Worm (Caenorhabditis elegans) whole organism, L2 larva: Measurements from ENCODE around the gene F57B1.5.

Experiments used
- C34F6.9 ChIP-seq: fragments of 150-350 bp; optimal IDR thresholded peaks from 2 replicates; lab custom pipeline; 2014; ENCODE audit warnings: missing biosample characterization, missing genetic modification characterization
- F13H6.1 ChIP-seq: sonication (generic microtip); optimal IDR thresholded peaks from 2 replicates; lab custom pipeline; 2016; ENCODE audit warnings: missing genetic modification characterization, missing compliant biosample characterization
- R02D3.7 ChIP-seq: fragments of 150-350 bp; optimal IDR thresholded peaks from 2 replicates; lab custom pipeline; 2014; ENCODE audit warnings: missing biosample characterization, missing genetic modification characterization
- Y55F3AM.14 ChIP-seq: fragments of 200-800 bp; sonication (Bioruptor generic); optimal IDR thresholded peaks from 2 replicates; lab custom pipeline; 2018; ENCODE audit warnings: mild to moderate bottlenecking, missing genetic modification characterization, missing compliant biosample characterization
- ZK546.5 ChIP-seq: sonication (generic microtip); optimal IDR thresholded peaks from 2 replicates; lab custom pipeline; 2017; ENCODE audit warnings: missing biosample characterization, missing genetic modification characterization
- alr-1 ChIP-seq: fragments of 150-350 bp; optimal IDR thresholded peaks from 2 replicates; lab custom pipeline; 2014; ENCODE audit warnings: missing biosample characterization, missing genetic modification characterization
- aly-2 ChIP-seq: fragments of 150-350 bp; optimal IDR thresholded peaks from 2 replicates; lab custom pipeline; 2014; ENCODE audit warnings: missing biosample characterization, missing genetic modification characterization
- ama-1 ChIP-seq: fragments of 150-350 bp; optimal IDR thresholded peaks from 2 replicates; lab custom pipeline; 2018; ENCODE audit warnings: inconsistent platforms
- blmp-1 ChIP-seq: sonication (generic microtip); optimal IDR thresholded peaks from 2 replicates; lab custom pipeline; 2017; ENCODE audit warnings: missing genetic modification characterization, mild to moderate bottlenecking, missing compliant biosample characterization, antibody characterized with exemption, moderate library complexity; ENCODE audit not compliant: insufficient read depth
- ceh-16 ChIP-seq: fragments of 150-350 bp; optimal IDR thresholded peaks from 2 replicates; lab custom pipeline; 2014; ENCODE audit warnings: missing biosample characterization, missing genetic modification characterization
- ceh-82 ChIP-seq: fragments of 150-350 bp; optimal IDR thresholded peaks from 2 replicates; lab custom pipeline; 2014; ENCODE audit warnings: missing biosample characterization, missing genetic modification characterization
- crh-2 ChIP-seq: sonication (generic microtip); optimal IDR thresholded peaks from 2 replicates; lab custom pipeline; 2017; ENCODE audit warnings: missing biosample characterization, missing genetic modification characterization
- dmd-4 ChIP-seq: sonication (generic microtip); optimal IDR thresholded peaks from 2 replicates; lab custom pipeline; 2017; ENCODE audit warnings: missing biosample characterization, missing genetic modification characterization
- egl-27 ChIP-seq: sonication (generic microtip); optimal IDR thresholded peaks from 3 replicates; lab custom pipeline; 2017; ENCODE audit warnings: missing biosample characterization, missing genetic modification reagents, missing genetic modification characterization
- elt-1 ChIP-seq: fragments of 150-350 bp; optimal IDR thresholded peaks from 2 replicates; lab custom pipeline; 2014; ENCODE audit warnings: missing biosample characterization, missing genetic modification characterization
- elt-3 ChIP-seq: sonication (generic microtip); optimal IDR thresholded peaks from 2 replicates; lab custom pipeline; 2017; ENCODE audit warnings: missing biosample characterization, missing genetic modification characterization
- fos-1 ChIP-seq: fragments of 150-350 bp; optimal IDR thresholded peaks from 2 replicates; lab custom pipeline; 2014; ENCODE audit warnings: missing biosample characterization, missing genetic modification characterization
- gmeb-1 ChIP-seq: fragments of 150-350 bp; optimal IDR thresholded peaks from 2 replicates; lab custom pipeline; 2014; ENCODE audit warnings: missing biosample characterization, missing genetic modification characterization
- lin-11 ChIP-seq: fragments of 150-350 bp; sonication (generic microtip); optimal IDR thresholded peaks from 2 replicates; lab custom pipeline; 2014; ENCODE audit warnings: missing biosample characterization, missing genetic modification characterization, inconsistent platforms, mixed read lengths
- lsy-2 ChIP-seq, 2 experiments: fragments of 150-350 bp in 1 of 2; sonication (generic microtip) in 1 of 2; optimal IDR thresholded peaks; 2 replicates each; lab custom pipeline; 2014 to 2017; ENCODE audit warnings: missing biosample characterization in 2 of 2, missing genetic modification characterization in 2 of 2
- mab-5 ChIP-seq: fragments of 150-350 bp; optimal IDR thresholded peaks from 2 replicates; lab custom pipeline; 2014; ENCODE audit warnings: missing biosample characterization, missing genetic modification characterization
- mdl-1 ChIP-seq, 2 experiments: fragments of 150-350 bp in 1 of 2; sonication (generic microtip) in 1 of 2; optimal IDR thresholded peaks; 2 replicates each; lab custom pipeline; 2017; ENCODE audit warnings: missing biosample characterization in 2 of 2, missing genetic modification characterization in 2 of 2
- nhr-10 ChIP-seq: sonication (generic microtip); optimal IDR thresholded peaks from 2 replicates; lab custom pipeline; 2017; ENCODE audit warnings: missing biosample characterization, missing genetic modification characterization
- nhr-11 ChIP-seq: fragments of 150-350 bp; optimal IDR thresholded peaks from 2 replicates; lab custom pipeline; 2014; ENCODE audit warnings: missing biosample characterization, missing genetic modification characterization
- nhr-129 ChIP-seq: fragments of 150-350 bp; optimal IDR thresholded peaks from 2 replicates; lab custom pipeline; 2014; ENCODE audit warnings: missing biosample characterization, missing genetic modification characterization
- nhr-23 ChIP-seq: fragments of 150-350 bp; optimal IDR thresholded peaks from 2 replicates; lab custom pipeline; 2014; ENCODE audit warnings: missing biosample characterization, missing genetic modification reagents, missing genetic modification characterization
- nhr-25 ChIP-seq: fragments of 150-350 bp; sonication (generic microtip); optimal IDR thresholded peaks from 3 replicates; lab custom pipeline; 2014; ENCODE audit warnings: missing biosample characterization, missing genetic modification characterization
- nhr-6 ChIP-seq: fragments of 150-350 bp; optimal IDR thresholded peaks from 2 replicates; lab custom pipeline; 2014; ENCODE audit warnings: missing biosample characterization, missing genetic modification characterization
- nhr-77 ChIP-seq: fragments of 150-350 bp; optimal IDR thresholded peaks from 2 replicates; lab custom pipeline; 2014; ENCODE audit warnings: missing biosample characterization, missing genetic modification characterization
- sem-4 ChIP-seq: fragments of 150-350 bp; optimal IDR thresholded peaks from 2 replicates; lab custom pipeline; 2014; ENCODE audit warnings: missing biosample characterization, missing genetic modification reagents, missing genetic modification characterization
- skn-1 ChIP-seq: sonication (generic microtip); optimal IDR thresholded peaks from 2 replicates; lab custom pipeline; 2017; ENCODE audit warnings: missing biosample characterization, missing genetic modification characterization
- unc-55 ChIP-seq: fragments of 150-350 bp; sonication (generic microtip); optimal IDR thresholded peaks from 3 replicates; lab custom pipeline; 2014; ENCODE audit warnings: missing biosample characterization, missing genetic modification reagents, missing genetic modification characterization
- unc-62 ChIP-seq: fragments of 150-350 bp; optimal IDR thresholded peaks from 2 replicates; lab custom pipeline; 2014; ENCODE audit warnings: missing biosample characterization, missing genetic modification reagents, missing genetic modification characterization
- ztf-1 ChIP-seq: fragments of 200-800 bp; sonication (Bioruptor generic); conservative IDR thresholded peaks from 2 replicates; pipeline ENCODE4 v1.3.6; 2022; ENCODE audit warnings: missing genetic modification characterization, missing compliant biosample characterization
- ztf-11 ChIP-seq: sonication (generic microtip); optimal IDR thresholded peaks from 2 replicates; lab custom pipeline; 2017; ENCODE audit warnings: missing biosample characterization, missing genetic modification characterization
- ztf-4 ChIP-seq: fragments of 150-350 bp; optimal IDR thresholded peaks from 2 replicates; lab custom pipeline; 2014; ENCODE audit warnings: missing biosample characterization, missing genetic modification characterization

F57B1.5 gene

DNA sequence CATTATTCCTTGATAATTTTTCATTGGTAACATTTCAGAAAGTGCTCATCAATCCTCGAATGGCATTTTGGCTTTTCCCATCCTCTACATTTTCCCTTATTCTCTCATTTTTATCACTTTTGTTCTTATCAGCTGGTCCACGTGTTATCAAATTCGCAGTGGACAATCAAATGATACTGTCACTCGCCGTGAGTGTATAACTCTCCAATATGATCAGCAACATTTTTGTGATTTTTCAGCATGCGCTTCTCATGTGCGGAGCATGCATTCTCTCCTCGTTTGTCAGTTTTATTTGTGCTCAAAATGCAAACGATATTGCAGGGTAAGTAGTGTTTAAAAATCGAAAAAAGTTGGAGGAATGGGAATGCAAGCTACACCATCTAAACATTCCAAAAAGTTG is 5.1 kb downstream of the F57B1.5 start (continued):
- TF ChIP-seq skn-1 (tag; lab: Kevin White, UChicago) = no peak
- no peak for TF ChIP-seq ztf-4 (tag; lab: Kevin White, UChicago)
- TF ChIP-seq lsy-2 (tag; optimal IDR thresholded peaks at IDR 0.05; lab: Kevin White, UChicago) = no peak
- TF ChIP-seq Y55F3AM.14 (GFP tag; lab: Kevin White, UChicago) = no peak
- TF ChIP-seq nhr-23 (tag; lab: Kevin White, UChicago) = no peak
- no peak for TF ChIP-seq R02D3.7 (tag; lab: Kevin White, UChicago)

- TF ChIP-seq ama-1 (lab: Kevin White, UChicago) (no peak), skn-1 (tag; lab: Kevin White, UChicago) (no peak), sem-4 (tag; lab: Kevin White, UChicago) (no peak), nhr-129 (no peak), aly-2 (tag; lab: Kevin White, UChicago) (no peak), nhr-23 (tag; lab: Kevin White, UChicago) (no peak), nhr-11 (no peak), fos-1 (tag; lab: Kevin White, UChicago) (no peak), mab-5 (tag; lab: Kevin White, UChicago) (no peak), ceh-82 (tag; lab: Kevin White, UChicago) (no peak), R02D3.7 (tag; lab: Kevin White, UChicago) (no peak), C34F6.9 (tag; lab: Kevin White, UChicago) (no peak), egl-27 (tag; lab: Kevin White, UChicago) (no peak), lsy-2 (tag; optimal IDR thresholded peaks at IDR 0.05; lab: Kevin White, UChicago) (no peak), elt-3 (tag; lab: Kevin White, UChicago) (no peak), ceh-16 (tag; lab: Kevin White, UChicago) (no peak)
Measured at ce11 chrV:13221066-13221465, 13.5 kb downstream of the F57B1.5 start.

- TF ChIP-seq alr-1 (tag; lab: Kevin White, UChicago) (no peak), lin-11 (no peak), ztf-1 (GFP tag; lab: Robert Waterston, UW) (no peak), ceh-82 (tag; lab: Kevin White, UChicago) (no peak), ZK546.5 (tag; lab: Kevin White, UChicago) (no peak), elt-1 (tag; lab: Kevin White, UChicago) (no peak), nhr-25 (tag; lab: Kevin White, UChicago) (no peak), gmeb-1 (no peak), unc-62 (no peak), nhr-23 (tag; lab: Kevin White, UChicago) (no peak), ceh-16 (tag; lab: Kevin White, UChicago) (no peak)
Measured at ce11 chrV:13229538-13229937, 22.0 kb downstream of the F57B1.5 start.

DNA sequence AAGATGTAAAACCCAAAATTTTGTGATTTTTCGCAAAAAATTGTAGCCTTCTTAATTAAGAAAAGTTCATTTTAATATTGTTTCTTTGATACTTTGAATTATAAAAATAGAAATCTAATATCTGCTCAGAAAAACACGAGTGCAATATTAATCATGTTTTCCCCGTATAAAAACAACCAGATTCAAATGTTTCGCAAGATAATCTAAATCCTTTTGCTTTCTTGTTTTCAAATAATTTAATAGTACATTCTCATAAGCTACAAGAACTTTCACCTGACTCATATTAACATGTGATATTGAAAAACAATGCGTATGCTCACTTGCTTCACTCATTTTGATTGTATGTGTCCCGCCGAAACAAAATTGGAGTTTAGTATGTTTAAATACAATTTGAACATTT is 27.8 kb downstream of the F57B1.5 start:
- TF ChIP-seq ztf-4 (tag; lab: Kevin White, UChicago) = peak; percentile 24
- no peak for TF ChIP-seq ceh-82 (tag; lab: Kevin White, UChicago)
- TF ChIP-seq lin-11 = no peak
- no peak for TF ChIP-seq ama-1 (lab: Kevin White, UChicago)
- TF ChIP-seq elt-1 (tag; lab: Kevin White, UChicago) = no peak
- TF ChIP-seq skn-1 (tag; lab: Kevin White, UChicago) = peak; percentile 55
- no peak for TF ChIP-seq dmd-4 (tag; lab: Kevin White, UChicago)
- no peak for TF ChIP-seq blmp-1 (tag; lab: Kevin White, UChicago)
- no peak for TF ChIP-seq egl-27 (tag; lab: Kevin White, UChicago)
- no peak for TF ChIP-seq gmeb-1
- no peak for TF ChIP-seq ZK546.5 (tag; lab: Kevin White, UChicago)
- TF ChIP-seq, all 48 proteins: peak for 2

ce11 chrV:13236507-13236906 is 29.0 kb downstream of the F57B1.5 start, which contains the start of gene dmd-10:
TSS of gene dmd-10 (minus strand) at chrV:13236607.
- no peak for TF ChIP-seq R02D3.7 (tag; lab: Kevin White, UChicago)
- TF ChIP-seq alr-1 (tag; lab: Kevin White, UChicago) = no peak
- no peak for TF ChIP-seq blmp-1 (tag; lab: Kevin White, UChicago)
- TF ChIP-seq F13H6.1 (tag; lab: Kevin White, UChicago) = no peak
- no peak for TF ChIP-seq gmeb-1
- TF ChIP-seq nhr-23 (tag; lab: Kevin White, UChicago) = no peak
- no peak for TF ChIP-seq mdl-1 (tag; optimal IDR thresholded peaks at IDR 0.05; lab: Kevin White, UChicago)
- no peak for TF ChIP-seq nhr-25 (tag; lab: Kevin White, UChicago)
- no peak for TF ChIP-seq ama-1 (lab: Kevin White, UChicago)
- TF ChIP-seq sem-4 (tag; lab: Kevin White, UChicago) = no peak
- no peak for TF ChIP-seq ztf-11 (tag; lab: Kevin White, UChicago)
- no peak for TF ChIP-seq nhr-6 (tag; lab: Kevin White, UChicago)
- no peak for TF ChIP-seq C34F6.9 (tag; lab: Kevin White, UChicago)
- TF ChIP-seq nhr-77 (tag; lab: Kevin White, UChicago) = no peak
- no peak for TF ChIP-seq ztf-1 (GFP tag; lab: Robert Waterston, UW)
- TF ChIP-seq crh-2 (tag; lab: Kevin White, UChicago) = no peak
- TF ChIP-seq nhr-10 (tag; lab: Kevin White, UChicago) = no peak
- no peak for TF ChIP-seq lsy-2 (tag; optimal IDR thresholded peaks at IDR 0.05; lab: Kevin White, UChicago)
- no peak for TF ChIP-seq aly-2 (tag; lab: Kevin White, UChicago)
- no peak for TF ChIP-seq unc-55 (GFP tag; lab: Kevin White, UChicago)
